Worm (Caenorhabditis elegans) whole organism, young adult: ENCODE results near the gene C54G10.1.

Source experiments
- C17E4.6 ChIP-seq: fragments of 200-800 bp; sonication (Bioruptor generic); IDR thresholded peaks from 2 replicates; pipeline ENCODE4 v1.3.6; 2022; ENCODE audit warnings: missing genetic modification reagents, missing genetic modification characterization, missing compliant biosample characterization
- D2030.7 ChIP-seq: fragments of 200-800 bp; sonication (Bioruptor generic); IDR thresholded peaks from 2 replicates; pipeline ENCODE4 v1.3.6; 2022; ENCODE audit warnings: missing genetic modification reagents, missing genetic modification characterization, missing compliant biosample characterization
- F10E7.11 ChIP-seq: sonication (generic microtip); optimal IDR thresholded peaks from 2 replicates; lab custom pipeline; 2017; ENCODE audit warnings: mild to moderate bottlenecking, missing genetic modification characterization, moderate library complexity, missing compliant biosample characterization
- F33H1.4 ChIP-seq: fragments of 200-800 bp; sonication (Bioruptor generic); IDR thresholded peaks from 2 replicates; pipeline ENCODE4 v1.3.6; 2022; ENCODE audit warnings: missing genetic modification reagents, missing genetic modification characterization, missing compliant biosample characterization
- F52B5.7 ChIP-seq: sonication (generic microtip); optimal IDR thresholded peaks from 2 replicates; lab custom pipeline; 2016; ENCODE audit warnings: mild to moderate bottlenecking, missing genetic modification characterization, missing compliant biosample characterization
- akir-1 ChIP-seq: fragments of 200-800 bp; sonication (Bioruptor generic); optimal IDR thresholded peaks from 2 replicates; lab custom pipeline; 2018; ENCODE audit warnings: mild to moderate bottlenecking, missing genetic modification characterization, moderate library complexity, missing compliant biosample characterization
- ama-1 ChIP-seq, 3 experiments: fragments of 150-350 bp in 1 of 3; sonication (generic microtip) in 2 of 3; optimal IDR thresholded peaks; 2 replicates each; lab custom pipeline; 2014 to 2018; ENCODE audit warnings: missing biosample characterization in 2 of 3, missing genetic modification characterization in 2 of 3, missing genetic modification reagents in 2 of 3
- cebp-1 ChIP-seq, 2 experiments: fragments of 200-800 bp in 1 of 2; sonication (Bioruptor generic) in 1 of 2; sonication (generic microtip) in 1 of 2; IDR thresholded peaks in 1 of 2; optimal IDR thresholded peaks in 1 of 2; 2 replicates each; pipeline versions ENCODE4 v1.3.6 to Lab custom; 2017 to 2022; ENCODE audit warnings: missing compliant biosample characterization in 2 of 2, missing genetic modification characterization in 2 of 2, mild to moderate bottlenecking in 1 of 2, missing genetic modification reagents in 1 of 2, moderate library complexity in 1 of 2
- ceh-91 ChIP-seq: fragments of 200-800 bp; sonication (Bioruptor generic); IDR thresholded peaks from 2 replicates; pipeline ENCODE4 v1.3.6; 2022; ENCODE audit warnings: missing genetic modification reagents, missing genetic modification characterization, missing compliant biosample characterization
- dox-1 ChIP-seq: fragments of 200-800 bp; sonication (Bioruptor generic); IDR thresholded peaks from 2 replicates; pipeline ENCODE4 v1.3.6; 2022; ENCODE audit warnings: missing genetic modification reagents, missing genetic modification characterization, missing compliant biosample characterization
- efl-1 ChIP-seq: fragments of 150-350 bp; optimal IDR thresholded peaks from 2 replicates; lab custom pipeline; 2014; ENCODE audit warnings: missing biosample characterization, missing genetic modification reagents, missing genetic modification characterization
- ets-4 ChIP-seq: fragments of 200-800 bp; sonication (Bioruptor generic); optimal IDR thresholded peaks from 2 replicates; lab custom pipeline; 2018; ENCODE audit warnings: mild to moderate bottlenecking, missing genetic modification characterization, missing compliant biosample characterization
- gei-17 ChIP-seq: fragments of 200-800 bp; sonication (Bioruptor generic); optimal IDR thresholded peaks from 2 replicates; lab custom pipeline; 2018; ENCODE audit warnings: mild to moderate bottlenecking, missing genetic modification characterization, missing compliant biosample characterization
- hlh-12 ChIP-seq: sonication (generic microtip); optimal IDR thresholded peaks from 2 replicates; lab custom pipeline; 2016; ENCODE audit warnings: missing genetic modification characterization, missing compliant biosample characterization
- hmg-1.2 ChIP-seq: fragments of 200-800 bp; sonication (Bioruptor generic); IDR thresholded peaks from 2 replicates; pipeline ENCODE4 v1.3.6; 2022; ENCODE audit warnings: missing genetic modification reagents, missing genetic modification characterization, missing compliant biosample characterization
- hsf-1 ChIP-seq: fragments of 200-800 bp; sonication (Bioruptor generic); IDR thresholded peaks from 2 replicates; pipeline ENCODE4 v1.3.6; 2022; ENCODE audit warnings: missing genetic modification reagents, missing genetic modification characterization, missing compliant biosample characterization
- lag-1 ChIP-seq: fragments of 200-800 bp; sonication (Bioruptor generic); IDR thresholded peaks from 2 replicates; pipeline ENCODE4 v1.3.6; 2022; ENCODE audit warnings: missing genetic modification reagents, missing genetic modification characterization, missing compliant biosample characterization
- let-607 ChIP-seq, 2 experiments: fragments of 200-800 bp in 1 of 2; sonication (Bioruptor generic) in 1 of 2; sonication (generic microtip) in 1 of 2; optimal IDR thresholded peaks; 2 replicates each; lab custom pipeline; 2016 to 2018; ENCODE audit warnings: mild to moderate bottlenecking in 2 of 2, missing compliant biosample characterization in 2 of 2, missing genetic modification characterization in 2 of 2, moderate library complexity in 2 of 2, missing genotype in 1 of 2
- lin-35 ChIP-seq, 3 experiments: fragments of 150-350 bp in 2 of 3; sonication (generic microtip) in 1 of 3; optimal IDR thresholded peaks; 2 replicates each; lab custom pipeline; 2014 to 2018; ENCODE audit warnings: missing biosample characterization in 3 of 3, missing genetic modification characterization in 3 of 3, missing genetic modification reagents in 3 of 3
- lin-54 ChIP-seq: fragments of 200-800 bp; sonication (Bioruptor generic); optimal IDR thresholded peaks from 2 replicates; lab custom pipeline; 2018; ENCODE audit warnings: mild to moderate bottlenecking, missing genetic modification characterization, missing compliant biosample characterization
- madf-10 ChIP-seq: sonication (generic microtip); optimal IDR thresholded peaks from 2 replicates; lab custom pipeline; 2016; ENCODE audit warnings: mild to moderate bottlenecking, missing genetic modification characterization, missing compliant biosample characterization
- madf-6 ChIP-seq: fragments of 200-800 bp; sonication (Bioruptor generic); IDR thresholded peaks from 2 replicates; pipeline ENCODE4 v1.3.6; 2022; ENCODE audit warnings: missing genetic modification reagents, missing genetic modification characterization, missing compliant biosample characterization
- madf-8 ChIP-seq: fragments of 200-800 bp; sonication (Bioruptor generic); conservative IDR thresholded peaks from 2 replicates; pipeline ENCODE4 v1.3.6; 2022; ENCODE audit warnings: missing genetic modification reagents, missing genetic modification characterization, missing compliant biosample characterization
- mes-4 ChIP-seq: sonication (generic microtip); optimal IDR thresholded peaks from 2 replicates; lab custom pipeline; 2016; ENCODE audit warnings: missing genotype, missing genetic modification characterization, missing compliant biosample characterization
- nfyb-1 ChIP-seq: fragments of 200-800 bp; sonication (Bioruptor generic); IDR thresholded peaks from 2 replicates; pipeline ENCODE4 v1.3.6; 2022; ENCODE audit warnings: missing genetic modification reagents, missing genetic modification characterization, missing compliant biosample characterization
- nhr-120 ChIP-seq: fragments of 200-800 bp; sonication (Bioruptor generic); IDR thresholded peaks from 2 replicates; pipeline ENCODE4 v1.3.6; 2022; ENCODE audit warnings: missing genetic modification characterization, missing compliant biosample characterization
- pbrm-1 ChIP-seq: fragments of 200-800 bp; sonication (Bioruptor generic); IDR thresholded peaks from 2 replicates; pipeline ENCODE4 v1.3.6; 2022; ENCODE audit warnings: missing genetic modification reagents, missing genetic modification characterization, missing compliant biosample characterization
- rcor-1 ChIP-seq: fragments of 200-800 bp; sonication (Bioruptor generic); IDR thresholded peaks from 2 replicates; pipeline ENCODE4 v1.3.6; 2022; ENCODE audit warnings: missing genetic modification reagents, missing genetic modification characterization, missing compliant biosample characterization
- sptf-2 ChIP-seq: fragments of 200-800 bp; sonication (Bioruptor generic); optimal IDR thresholded peaks from 2 replicates; lab custom pipeline; 2018; ENCODE audit warnings: mild to moderate bottlenecking, missing genetic modification characterization, missing compliant biosample characterization
- xnd-1 ChIP-seq: sonication (generic microtip); optimal IDR thresholded peaks from 2 replicates; lab custom pipeline; 2016; ENCODE audit warnings: missing genotype, missing genetic modification reagents, missing genetic modification characterization, missing compliant biosample characterization
- ztf-25 ChIP-seq: fragments of 200-800 bp; sonication (Bioruptor generic); IDR thresholded peaks from 2 replicates; pipeline ENCODE4 v1.3.6; 2022; ENCODE audit warnings: missing genetic modification reagents, missing genetic modification characterization, missing compliant biosample characterization

The C54G10.1 gene

DNA sequence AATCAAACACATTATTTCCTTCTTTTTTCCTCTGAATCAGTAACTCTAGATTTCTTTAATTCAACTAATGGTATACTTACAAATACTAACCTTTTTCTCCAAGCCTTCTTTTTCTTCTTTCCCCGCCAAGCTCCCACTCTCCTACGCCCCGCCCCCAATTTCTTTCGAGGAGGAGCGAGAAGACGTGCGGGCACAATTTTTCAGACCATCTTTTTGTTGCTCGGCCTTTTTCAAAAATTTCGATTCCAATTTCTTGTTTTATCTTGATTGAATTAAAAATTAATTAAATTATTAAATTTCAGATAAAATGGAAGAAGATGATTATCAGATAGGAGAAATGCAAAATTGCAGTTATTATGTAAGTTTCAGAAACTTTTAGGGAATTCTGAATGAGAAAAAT, 39.1 kb downstream of the C54G10.1 start, which contains the start of gene C47E8.3:
C47E8.3 (plus strand) TSS at position 301 of the 400 bp plus-strand sequence.
- TF ChIP-seq hlh-12 (tag; lab: Kevin White, UChicago) (no peak), sptf-2 (GFP tag; lab: Kevin White, UChicago) (no peak), ets-4 (GFP tag; lab: Kevin White, UChicago) (no peak), hmg-1.2 (GFP tag; lab: Robert Waterston, UW) (no peak), ceh-91 (no peak)

DNA sequence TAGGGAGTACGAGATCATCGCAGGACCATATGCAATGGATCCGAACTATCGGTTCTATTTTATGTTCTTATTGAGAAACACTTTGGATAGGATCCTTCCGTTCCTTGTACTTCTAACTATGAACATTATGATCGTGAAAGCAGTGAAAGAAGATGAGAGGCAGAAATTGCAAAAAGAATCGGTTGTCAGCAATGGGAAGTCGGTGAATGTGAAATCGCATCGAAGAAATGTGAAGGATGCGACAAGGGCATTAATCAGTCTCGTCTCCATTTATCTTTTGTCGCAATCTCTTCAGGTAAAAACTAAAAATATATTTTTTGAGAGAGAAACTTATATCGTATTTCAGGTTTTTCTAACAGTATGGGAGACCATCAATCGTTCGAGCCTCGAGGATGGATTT, 42.0 kb downstream of the C54G10.1 start:
- TF ChIP-seq gei-17 (GFP tag; lab: Kevin White, UChicago) (no peak), C17E4.6 (no peak), pbrm-1 (GFP tag; lab: Robert Waterston, UW) (no peak), nfyb-1 (GFP tag; lab: Robert Waterston, UW) (no peak), madf-6 (no peak), madf-8 (GFP tag; lab: Robert Waterston, UW) (no peak), mes-4 (tag; lab: Kevin White, UChicago) (no peak), nhr-120 (GFP tag; lab: Robert Waterston, UW) (no peak), lag-1 (no peak), F52B5.7 (tag; lab: Kevin White, UChicago) (no peak), D2030.7 (GFP tag; lab: Robert Waterston, UW) (no peak), F33H1.4 (GFP tag; lab: Robert Waterston, UW) (no peak), madf-10 (no peak), lin-54 (GFP tag; lab: Kevin White, UChicago) (no peak)

DNA sequence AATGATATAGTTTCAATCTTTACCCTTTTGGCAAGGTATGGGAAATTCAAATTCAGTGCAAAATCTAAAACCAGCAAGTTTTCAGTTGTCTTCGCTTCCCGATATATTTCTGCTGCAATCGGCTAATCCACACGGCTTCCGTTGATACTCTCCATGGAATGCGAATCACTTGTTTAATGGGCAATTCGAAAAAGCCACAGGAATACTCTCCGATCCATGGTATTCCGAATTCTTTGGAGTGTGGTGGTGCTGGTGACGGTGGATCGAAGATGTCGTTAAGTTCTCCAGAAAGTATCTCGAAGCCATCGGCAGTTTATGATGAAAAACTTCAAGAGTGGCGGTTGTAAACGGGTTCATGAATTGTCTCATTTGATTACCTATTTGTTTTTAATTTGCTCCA, 42.4 kb downstream of the C54G10.1 start:
- TF ChIP-seq dox-1 (0 out of 2 replicates have a peak, but pooled peaks have one; percentile 4), rcor-1 (GFP tag; lab: Robert Waterston, UW) (no peak), nfyb-1 (GFP tag; lab: Robert Waterston, UW) (0 out of 2 replicates have a peak, but pooled peaks have one; percentile 40), F10E7.11 (tag; lab: Kevin White, UChicago) (no peak), lag-1 (no peak), hsf-1 (0 out of 2 replicates have a peak, but pooled peaks have one; percentile 23)

DNA sequence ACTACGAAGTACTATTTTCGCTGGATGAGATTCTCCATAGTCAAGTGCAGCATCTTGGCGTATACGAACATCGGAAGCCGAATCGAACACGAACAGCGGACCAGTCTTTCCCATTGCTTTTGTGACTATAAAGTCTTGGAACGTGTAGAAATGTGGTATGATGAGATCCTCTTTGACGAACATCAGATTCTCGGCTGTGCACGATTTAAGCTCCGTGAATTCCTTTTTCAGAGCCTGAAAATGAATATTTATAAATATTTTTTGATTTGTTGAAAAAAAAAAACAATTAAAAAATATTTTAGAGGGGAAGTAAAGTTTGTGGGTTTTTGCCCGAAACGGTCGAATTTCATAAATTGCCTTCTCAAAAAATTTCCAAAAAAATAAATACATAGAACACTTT, 43.0 kb downstream of the C54G10.1 start:
- TF ChIP-seq madf-8 (GFP tag; lab: Robert Waterston, UW), result no peak
- no peak for TF ChIP-seq akir-1 (GFP tag; lab: Kevin White, UChicago)
- no peak for TF ChIP-seq let-607 (tag; optimal IDR thresholded peaks at IDR 0.05; lab: Kevin White, UChicago)
- TF ChIP-seq lin-35 (GFP tag; optimal IDR thresholded peaks at IDR 0.05; lab: Kevin White, UChicago), result no peak

DNA sequence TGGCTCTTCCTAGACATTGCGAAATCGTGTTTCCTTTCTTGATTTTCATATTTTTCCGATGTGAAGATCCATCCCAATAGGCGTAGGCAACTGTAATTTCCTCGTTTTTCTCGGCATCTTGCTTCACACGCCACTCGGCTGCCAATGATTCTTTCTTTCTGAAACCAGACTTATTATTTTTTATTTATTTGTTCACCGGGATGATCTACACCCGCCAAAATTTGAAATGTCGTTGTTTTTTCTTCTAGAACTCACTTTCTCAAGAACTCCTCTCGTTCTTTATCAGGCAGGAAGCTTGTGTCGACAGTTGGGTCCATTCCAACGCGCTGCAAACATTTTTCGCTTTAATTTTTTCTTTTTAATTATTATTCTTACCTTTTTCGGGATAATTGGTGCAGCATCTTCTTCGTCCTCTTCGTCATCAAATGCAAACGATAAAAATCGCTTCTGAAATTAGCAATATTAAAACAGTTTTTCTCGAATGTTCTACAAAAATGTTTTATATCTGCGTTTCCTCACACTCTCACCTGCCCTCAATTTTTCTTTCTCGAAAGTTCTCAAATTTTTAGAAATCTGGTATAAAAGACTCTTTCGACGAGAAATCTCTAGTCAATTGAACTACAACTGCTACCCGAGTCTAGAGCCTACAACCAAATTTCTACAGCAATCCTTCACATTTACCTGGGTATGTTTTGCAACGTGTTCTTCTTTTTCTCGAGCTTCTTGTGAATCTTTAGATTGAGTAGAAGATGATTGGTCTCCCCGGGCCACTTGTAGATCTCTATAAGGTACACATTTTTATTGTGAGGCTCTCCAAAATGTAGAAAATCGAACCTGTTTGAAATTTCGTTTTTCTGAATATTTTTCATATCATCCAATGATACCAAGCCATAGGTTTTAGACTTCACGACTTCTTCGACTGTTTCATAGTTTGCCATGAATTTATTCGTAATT, 43.7 kb downstream of the C54G10.1 start, which contains the start of gene hsp-90:
hsp-90 (plus strand) TSS at position 560 of the 954 bp plus-strand sequence.
- TF ChIP-seq xnd-1 (tag; lab: Kevin White, UChicago), result peak; percentile 23
- no peak for TF ChIP-seq cebp-1 (GFP tag; IDR thresholded peaks at IDR 0.05; lab: Robert Waterston, UW)
- peak; percentile 79 for TF ChIP-seq cebp-1 (tag; optimal IDR thresholded peaks at IDR 0.05; lab: Kevin White, UChicago)
- TF ChIP-seq ets-4 (GFP tag; lab: Kevin White, UChicago), result no peak
- TF ChIP-seq efl-1 (GFP tag; lab: Kevin White, UChicago), result peak; percentile 26
- TF ChIP-seq madf-8 (GFP tag; lab: Robert Waterston, UW), result peak; percentile 56; the same call in 1 of the 2 replicates
- peak; percentile 73 for TF ChIP-seq madf-6
- peak; percentile 45 for TF ChIP-seq ama-1 (optimal IDR thresholded peaks at IDR 0.05; lab: Kevin White, UChicago)
- no peak for TF ChIP-seq ama-1 (GFP tag; optimal IDR thresholded peaks at IDR 0.05; lab: Kevin White, UChicago)
- no peak for TF ChIP-seq ztf-25 (GFP tag; lab: Robert Waterston, UW)
- TF ChIP-seq hsf-1, result peak; percentile 54; the same call in 1 of the 2 replicates
